Worm (Caenorhabditis elegans) whole organism, L4 larva: Measurements from ENCODE around the gene tat-3.

Experiments used
- ama-1 ChIP-seq: fragments of 150-350 bp; optimal IDR thresholded peaks from 2 replicates; lab custom pipeline; 2014; ENCODE audit warnings: inconsistent platforms, mixed read lengths
- lir-3 ChIP-seq: sonication (generic microtip); optimal IDR thresholded peaks from 2 replicates; lab custom pipeline; 2016; ENCODE audit warnings: mild to moderate bottlenecking, missing genetic modification characterization, missing compliant biosample characterization
- nhr-77 ChIP-seq: fragments of 150-350 bp; optimal IDR thresholded peaks from 2 replicates; lab custom pipeline; 2014; ENCODE audit warnings: missing biosample characterization, missing genetic modification characterization
- sdz-12 ChIP-seq: fragments of 200-800 bp; sonication (Bioruptor generic); optimal IDR thresholded peaks from 2 replicates; lab custom pipeline; 2018; ENCODE audit warnings: mild to moderate bottlenecking, missing genetic modification characterization, missing compliant biosample characterization
- zag-1 ChIP-seq: fragments of 150-350 bp; optimal IDR thresholded peaks from 2 replicates; lab custom pipeline; 2014; ENCODE audit warnings: missing biosample characterization, missing genetic modification characterization

ce11 chrIII:10739455-10739854, 8.9 kb upstream of the tat-3 start, which contains the start of gene smap-1:
- TF ChIP-seq lir-3 (tag; lab: Kevin White, UChicago) (no peak), ama-1 (lab: Kevin White, UChicago) (no peak), zag-1 (tag; lab: Kevin White, UChicago) (no peak), nhr-77 (tag; lab: Kevin White, UChicago) (no peak), sdz-12 (GFP tag; lab: Kevin White, UChicago) (no peak)
